Fruit fly (Drosophila melanogaster): ENCODE results near the gene Esp.

dm6 chr3R:24886470-24886869 is 44.7 kb downstream of the Esp start:
- no peak for TF ChIP-seq D1 (tag; optimal IDR thresholded peaks at IDR 0.05)
- 0 out of 2 replicates have a peak, but pooled peaks have one; percentile 7 for TF ChIP-seq CG12605 (GFP tag; IDR thresholded peaks at IDR 0.05)
- no peak for TF ChIP-seq rn (GFP tag; IDR thresholded peaks at IDR 0.05)
- no peak for TF ChIP-seq CG32121 (GFP tag; IDR thresholded peaks at IDR 0.05)
- no peak for TF ChIP-seq Snoo (tag; optimal IDR thresholded peaks at IDR 0.05)
- TF ChIP-seq EcR (GFP tag; optimal IDR thresholded peaks at IDR 0.05), result no peak
- TF ChIP-seq gl (tag; optimal IDR thresholded peaks at IDR 0.05), result no peak
- TF ChIP-seq Ets98B (GFP tag; IDR thresholded peaks at IDR 0.05), result 0 out of 2 replicates have a peak, but pooled peaks have one; percentile 28
- TF ChIP-seq CG9948 (tag; optimal IDR thresholded peaks at IDR 0.05), result no peak
- TF ChIP-seq CG4496 (GFP tag; IDR thresholded peaks at IDR 0.05), result peak; percentile 49; the same call in 1 of the 3 replicates
- peak; percentile 51 for TF ChIP-seq Pif1A (GFP tag; optimal IDR thresholded peaks at IDR 0.05)

Measured in whole organism, pupa.